Fruit fly (Drosophila melanogaster): ENCODE results near the gene CG31661.

dm6 chr2L:1485975-1486665 lies 10.9 kb upstream of the CG31661 start:
- TF ChIP-seq CG7101 (tag; optimal IDR thresholded peaks at IDR 0.05) = no peak
- no peak for TF ChIP-seq ovo (GFP tag; optimal IDR thresholded peaks at IDR 0.05)
